Fruit fly (Drosophila melanogaster) whole organism, embryonic: ENCODE measurements around the gene CG31178.

Experiments
- ATbp ChIP-seq: fragments of 200-800 bp; sonication (Bioruptor generic); optimal IDR thresholded peaks from 2 replicates; lab custom pipeline; 2017; ENCODE audit warnings: missing biosample characterization, mild to moderate bottlenecking, missing genetic modification characterization, missing genetic modification reagents
- Aef1 ChIP-seq: fragments of 200-800 bp; sonication (Bioruptor generic); IDR thresholded peaks from 3 replicates; pipeline ENCODE4 v1.3.6; 2022; ENCODE audit warnings: missing biosample characterization, missing genetic modification characterization
- CG14860 ChIP-seq: fragments of 200-800 bp; sonication (Bioruptor generic); IDR thresholded peaks from 3 replicates; pipeline ENCODE4 v1.3.6; 2022; ENCODE audit warnings: missing biosample characterization, missing genetic modification characterization; ENCODE audit not compliant: partially characterized antibody
- CG1832 ChIP-seq: fragments of 200-800 bp; sonication (Bioruptor generic); optimal IDR thresholded peaks from 2 replicates; lab custom pipeline; 2017; ENCODE audit warnings: missing biosample characterization, mild to moderate bottlenecking, missing genetic modification characterization, inconsistent platforms
- CG18764 ChIP-seq: fragments of 200-800 bp; sonication (Bioruptor generic); optimal IDR thresholded peaks from 3 replicates; lab custom pipeline; 2016; ENCODE audit warnings: missing biosample characterization, missing genetic modification characterization
- CG32772 ChIP-seq: fragments of 200-800 bp; sonication (Bioruptor generic); IDR thresholded peaks from 2 replicates; pipeline ENCODE4 v1.3.6; 2022; ENCODE audit warnings: missing biosample characterization, missing genetic modification characterization
- CG33557 ChIP-seq: fragments of 200-800 bp; sonication (Bioruptor generic); optimal IDR thresholded peaks from 2 replicates; lab custom pipeline; 2019; ENCODE audit warnings: missing biosample characterization, mild to moderate bottlenecking, missing genetic modification characterization, moderate library complexity
- CG34422 ChIP-seq: fragments of 200-800 bp; sonication (Bioruptor generic); IDR thresholded peaks from 3 replicates; pipeline ENCODE4 v1.3.6; 2022; ENCODE audit warnings: missing biosample characterization, missing genetic modification characterization
- CG4282 ChIP-seq: fragments of 200-800 bp; sonication (Bioruptor generic); optimal IDR thresholded peaks from 2 replicates; lab custom pipeline; 2016; ENCODE audit warnings: missing biosample characterization, missing genetic modification characterization
- CG6683 ChIP-seq: fragments of 200-800 bp; sonication (Bioruptor generic); optimal IDR thresholded peaks from 2 replicates; lab custom pipeline; 2017; ENCODE audit warnings: missing biosample characterization, mild to moderate bottlenecking, missing genetic modification characterization, missing genetic modification reagents
- CG6791 ChIP-seq: fragments of 200-800 bp; sonication (Bioruptor generic); IDR thresholded peaks from 3 replicates; pipeline ENCODE4 v1.3.6; 2022; ENCODE audit warnings: missing biosample characterization, missing genetic modification characterization; ENCODE audit not compliant: partially characterized antibody
- CG7357 ChIP-seq: fragments of 200-800 bp; sonication (Bioruptor generic); IDR thresholded peaks from 3 replicates; pipeline ENCODE4 v1.3.6; 2022; ENCODE audit warnings: missing biosample characterization, missing genetic modification characterization
- D ChIP-seq, 2 experiments: fragments of 200-800 bp in 1 of 2; fragments of >200 bp in 1 of 2; sonication (Bioruptor generic) in 1 of 2; optimal IDR thresholded peaks; 2 replicates in 1 of 2; 3 replicates in 1 of 2; lab custom pipeline; 2017; ENCODE audit warnings: mild to moderate bottlenecking in 1 of 2, missing biosample characterization in 1 of 2, missing genetic modification characterization in 1 of 2, missing genetic modification reagents in 1 of 2
- Ets65A ChIP-seq: fragments of 200-800 bp; sonication (Bioruptor generic); peaks from one replicate; lab custom pipeline; 2016; ENCODE audit warnings: missing biosample characterization, missing genetic modification characterization
- Fer2 ChIP-seq: fragments of 200-800 bp; sonication (Bioruptor generic); optimal IDR thresholded peaks from 2 replicates; lab custom pipeline; 2018; ENCODE audit warnings: missing biosample characterization, mild to moderate bottlenecking, missing genetic modification characterization, moderate library complexity
- H15 ChIP-seq: fragments of 200-800 bp; sonication (Bioruptor generic); IDR thresholded peaks from 3 replicates; pipeline ENCODE4 v1.3.6; 2022; ENCODE audit warnings: missing biosample characterization, missing genetic modification characterization
- HLHmδ ChIP-seq: fragments of 200-800 bp; sonication (Bioruptor generic); optimal IDR thresholded peaks from 2 replicates; lab custom pipeline; 2018; ENCODE audit warnings: missing biosample characterization, mild to moderate bottlenecking, missing genetic modification characterization, moderate library complexity
- HmgZ ChIP-seq: fragments of 200-800 bp; sonication (Bioruptor generic); optimal IDR thresholded peaks from 2 replicates; lab custom pipeline; 2018; ENCODE audit warnings: missing biosample characterization, mild to moderate bottlenecking, missing genetic modification characterization
- Hmx ChIP-seq: fragments of 200-800 bp; sonication (Bioruptor generic); optimal IDR thresholded peaks from 2 replicates; lab custom pipeline; 2016; ENCODE audit warnings: missing biosample characterization, missing genetic modification characterization
- Hr3 ChIP-seq: fragments of 200-800 bp; sonication (Bioruptor generic); optimal IDR thresholded peaks from 3 replicates; lab custom pipeline; 2016; ENCODE audit warnings: missing biosample characterization, missing genetic modification characterization
- Mad ChIP-seq: fragments of 200-800 bp; sonication (Bioruptor generic); optimal IDR thresholded peaks from 2 replicates; lab custom pipeline; 2016; ENCODE audit warnings: missing biosample characterization, missing genetic modification characterization
- Med ChIP-seq: fragments of 200-800 bp; sonication (Bioruptor generic); peaks from one replicate; lab custom pipeline; 2016; ENCODE audit warnings: missing biosample characterization, missing genetic modification characterization, mild to moderate bottlenecking, inconsistent platforms, moderate library complexity
- Mes4 ChIP-seq: fragments of 200-800 bp; sonication (Bioruptor generic); optimal IDR thresholded peaks from 2 replicates; lab custom pipeline; 2016; ENCODE audit warnings: missing biosample characterization, missing genetic modification characterization
- NC2β ChIP-seq: fragments of 200-800 bp; sonication (Bioruptor generic); optimal IDR thresholded peaks from 2 replicates; lab custom pipeline; 2016; ENCODE audit warnings: missing biosample characterization, missing genetic modification characterization
- NK7.1 ChIP-seq: fragments of 200-800 bp; sonication (Bioruptor generic); optimal IDR thresholded peaks from 3 replicates; lab custom pipeline; 2016; ENCODE audit warnings: missing biosample characterization, missing genetic modification characterization
- Nf-YB ChIP-seq: fragments of 200-800 bp; sonication (Bioruptor generic); optimal IDR thresholded peaks from 3 replicates; lab custom pipeline; 2019; ENCODE audit warnings: missing biosample characterization, mild to moderate bottlenecking, missing genetic modification characterization, moderate library complexity
- Poxn ChIP-seq: fragments of 200-800 bp; sonication (Bioruptor generic); IDR thresholded peaks from 2 replicates; pipeline ENCODE4 v1.3.6; 2022; ENCODE audit warnings: missing biosample characterization, missing genetic modification characterization
- Spps ChIP-seq: fragments of 200-800 bp; sonication (Bioruptor generic); optimal IDR thresholded peaks from 2 replicates; lab custom pipeline; 2018; ENCODE audit warnings: missing biosample characterization, mild to moderate bottlenecking, missing genetic modification characterization
- Sry-δ ChIP-seq: fragments of 200-800 bp; sonication (Bioruptor generic); optimal IDR thresholded peaks from 2 replicates; lab custom pipeline; 2016; ENCODE audit warnings: missing biosample characterization, missing genetic modification characterization
- br ChIP-seq: fragments of >200 bp; optimal IDR thresholded peaks from 2 replicates; lab custom pipeline; 2017
- btn ChIP-seq: fragments of 200-800 bp; sonication (Bioruptor generic); optimal IDR thresholded peaks from 2 replicates; lab custom pipeline; 2016; ENCODE audit warnings: missing biosample characterization, missing genetic modification characterization
- crol ChIP-seq: fragments of 200-800 bp; sonication (Bioruptor generic); IDR thresholded peaks from 2 replicates; pipeline ENCODE4 v1.3.6; 2022; ENCODE audit warnings: missing biosample characterization, missing genetic modification characterization
- dmrt99B ChIP-seq: fragments of 200-800 bp; sonication (Bioruptor generic); optimal IDR thresholded peaks from 2 replicates; lab custom pipeline; 2018; ENCODE audit warnings: missing biosample characterization, mild to moderate bottlenecking, missing genetic modification characterization, moderate library complexity
- ewg ChIP-seq: fragments of 200-800 bp; sonication (Bioruptor generic); optimal IDR thresholded peaks from 3 replicates; lab custom pipeline; 2017; ENCODE audit warnings: mild to moderate bottlenecking, missing biosample characterization, missing genetic modification reagents, missing genetic modification characterization
- eyg ChIP-seq: fragments of 200-800 bp; sonication (Bioruptor generic); optimal IDR thresholded peaks from 3 replicates; lab custom pipeline; 2016; ENCODE audit warnings: missing biosample characterization, missing genetic modification characterization
- grau ChIP-seq: fragments of 200-800 bp; optimal IDR thresholded peaks from 3 replicates; lab custom pipeline; 2019; ENCODE audit warnings: missing biosample characterization, mild to moderate bottlenecking, missing genetic modification characterization, moderate library complexity
- jumu ChIP-seq: fragments of 200-800 bp; sonication (Bioruptor generic); optimal IDR thresholded peaks from 3 replicates; lab custom pipeline; 2016; ENCODE audit warnings: missing biosample characterization, missing genetic modification characterization
- kah ChIP-seq: fragments of 200-800 bp; sonication (Bioruptor generic); optimal IDR thresholded peaks from 2 replicates; lab custom pipeline; 2018; ENCODE audit warnings: missing biosample characterization, mild to moderate bottlenecking, missing genetic modification characterization
- kni ChIP-seq: fragments of 200-800 bp; sonication (Bioruptor generic); optimal IDR thresholded peaks from 3 replicates; lab custom pipeline; 2017; ENCODE audit warnings: mild to moderate bottlenecking, missing biosample characterization, missing genetic modification reagents, missing genetic modification characterization
- lola ChIP-seq, 3 experiments: fragments of >200 bp in 2 of 3; fragments of 200-800 bp in 1 of 3; sonication (Bioruptor generic) in 1 of 3; optimal IDR thresholded peaks; 2 replicates each; lab custom pipeline; 2017 to 2019; ENCODE audit warnings: missing biosample characterization in 3 of 3, missing genetic modification characterization in 3 of 3, mild to moderate bottlenecking in 1 of 3, moderate library complexity in 1 of 3
- mirr ChIP-seq: fragments of 200-800 bp; sonication (Bioruptor generic); optimal IDR thresholded peaks from 3 replicates; lab custom pipeline; 2018; ENCODE audit warnings: missing biosample characterization, mild to moderate bottlenecking, missing genetic modification characterization
- nom ChIP-seq: fragments of 200-800 bp; sonication (Bioruptor generic); optimal IDR thresholded peaks from 2 replicates; lab custom pipeline; 2017; ENCODE audit warnings: missing biosample characterization, missing genetic modification characterization, mild to moderate bottlenecking, moderate library complexity, missing genetic modification reagents
- phol ChIP-seq: fragments of 200-800 bp; sonication (Bioruptor generic); optimal IDR thresholded peaks from 3 replicates; lab custom pipeline; 2018; ENCODE audit warnings: missing biosample characterization, mild to moderate bottlenecking, missing genetic modification characterization, moderate library complexity
- ranshi ChIP-seq: fragments of 200-800 bp; sonication (Bioruptor generic); IDR thresholded peaks from 2 replicates; pipeline ENCODE4 v1.3.6; 2022; ENCODE audit warnings: missing biosample characterization, missing genetic modification characterization
- ro ChIP-seq: fragments of 200-800 bp; sonication (Bioruptor generic); IDR thresholded peaks from 2 replicates; pipeline ENCODE4 v1.3.6; 2022; ENCODE audit warnings: missing biosample characterization, missing genetic modification characterization
- sim ChIP-seq: fragments of 200-800 bp; sonication (Bioruptor generic); IDR thresholded peaks from 2 replicates; pipeline ENCODE4 v1.3.6; 2022; ENCODE audit warnings: missing biosample characterization, missing genetic modification characterization
- slbo ChIP-seq: fragments of 200-800 bp; sonication (Bioruptor generic); IDR thresholded peaks from 2 replicates; pipeline ENCODE4 v1.3.6; 2022; ENCODE audit warnings: missing biosample characterization, missing genetic modification characterization
- ssp ChIP-seq: fragments of 200-800 bp; sonication (Bioruptor generic); IDR thresholded peaks from 2 replicates; pipeline ENCODE4 v1.3.6; 2022; ENCODE audit warnings: missing biosample characterization, missing genetic modification characterization
- tgo ChIP-seq: fragments of 200-800 bp; sonication (Bioruptor generic); IDR thresholded peaks from 3 replicates; pipeline ENCODE4 v1.3.6; 2022; ENCODE audit warnings: missing biosample characterization, missing genetic modification characterization
- zen2 ChIP-seq: fragments of 200-800 bp; sonication (Bioruptor generic); IDR thresholded peaks from 3 replicates; pipeline ENCODE4 v1.3.6; 2022; ENCODE audit warnings: missing biosample characterization, missing genetic modification characterization; ENCODE audit not compliant: partially characterized antibody

CG31178 gene

DNA sequence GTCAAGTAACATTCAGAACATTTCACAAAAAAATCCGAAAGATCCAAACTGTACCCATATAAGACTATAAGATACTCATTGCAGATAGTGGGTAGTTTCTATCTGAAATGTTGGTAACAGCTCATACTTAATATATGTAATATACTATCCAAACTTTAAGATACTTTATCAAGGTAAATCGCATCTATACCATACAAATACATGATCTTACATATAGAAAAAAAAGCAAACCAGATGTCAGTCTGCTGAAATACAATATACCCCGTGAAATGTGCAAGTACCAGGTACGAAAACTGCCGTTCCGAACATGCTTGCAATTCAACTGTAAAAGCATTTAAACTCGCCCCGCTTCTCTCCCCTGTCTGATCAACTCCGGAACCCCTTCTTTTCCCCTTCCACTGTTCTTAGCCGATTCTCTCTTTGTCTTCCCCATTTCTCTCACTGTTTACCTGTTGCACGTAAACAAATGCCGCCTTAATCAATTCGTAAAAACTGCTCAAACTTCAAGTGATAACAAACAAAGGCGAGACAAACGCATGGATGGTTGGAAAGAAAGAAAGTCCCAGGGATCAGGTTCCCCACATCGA lies 46.0 kb upstream of the CG31178 start (continued):
- TF ChIP-seq Nf-YB (GFP tag; lab: Kevin White, UChicago) (no peak), CG6683 (GFP tag; lab: Kevin White, UChicago) (no peak), CG6791 (GFP tag; lab: Robert Waterston, UW) (no peak), slbo (GFP tag; lab: Robert Waterston, UW) (no peak), Mad (no peak), D (optimal IDR thresholded peaks at IDR 0.05; lab: Kevin White, UChicago) (no peak), D (GFP tag; optimal IDR thresholded peaks at IDR 0.05; lab: Kevin White, UChicago) (no peak), Poxn (GFP tag; lab: Robert Waterston, UW) (no peak), CG34422 (0 out of 3 replicates have a peak, but pooled peaks have one; percentile 23), eyg (GFP tag; lab: Kevin White, UChicago) (no peak), ewg (no peak), btn (GFP tag; lab: Kevin White, UChicago) (no peak), Fer2 (tag; lab: Kevin White, UChicago) (no peak), CG32772 (GFP tag; lab: Robert Waterston, UW) (no peak), CG4282 (GFP tag; lab: Kevin White, UChicago) (no peak), HLHmδ (peak; percentile 36), Ets65A (GFP tag; lab: Kevin White, UChicago) (peak; percentile 11), H15 (GFP tag; lab: Robert Waterston, UW) (no peak), ssp (no peak), Hr3 (GFP tag; lab: Kevin White, UChicago) (no peak), Med (GFP tag; lab: Kevin White, UChicago) (no peak), ro (no peak), Sry-δ (GFP tag; lab: Kevin White, UChicago) (no peak), CG33557 (no peak), NC2β (GFP tag; lab: Kevin White, UChicago) (no peak), lola (GFP tag; optimal IDR thresholded peaks at IDR 0.05; lab: Kevin White, UChicago) (peak in 1 of 3 experiments; percentile 3), ranshi (0 out of 2 replicates have a peak, but pooled peaks have one; percentile 21), Spps (tag; lab: Kevin White, UChicago) (no peak), NK7.1 (GFP tag; lab: Kevin White, UChicago) (no peak), ATbp (GFP tag; lab: Kevin White, UChicago) (no peak), sim (GFP tag; lab: Robert Waterston, UW) (no peak), grau (tag; lab: Kevin White, UChicago) (no peak), br (lab: Kevin White, UChicago) (no peak), CG14860 (0 out of 3 replicates have a peak, but pooled peaks have one; percentile 16), mirr (no peak), kni (GFP tag; lab: Kevin White, UChicago) (no peak), Mes4 (GFP tag; lab: Kevin White, UChicago) (no peak), kah (peak; percentile 59), crol (GFP tag; lab: Robert Waterston, UW) (peak; percentile 87; the same call in 1 of the 2 replicates), CG7357 (GFP tag; lab: Robert Waterston, UW) (no peak), zen2 (GFP tag; lab: Robert Waterston, UW) (no peak), nom (no peak), HmgZ (tag; lab: Kevin White, UChicago) (no peak), tgo (GFP tag; lab: Robert Waterston, UW) (no peak), jumu (GFP tag; lab: Kevin White, UChicago) (no peak), Aef1 (no peak), phol (peak; percentile 20), Hmx (no peak), dmrt99B (tag; lab: Kevin White, UChicago) (no peak), CG18764 (GFP tag; lab: Kevin White, UChicago) (no peak), CG1832 (GFP tag; lab: Kevin White, UChicago) (no peak)
